Worm (Caenorhabditis elegans) whole organism, L1 larva: ENCODE measurements around the gene F43E2.6.

Experiments used
- ceh-90 ChIP-seq: sonication (generic microtip); optimal IDR thresholded peaks from 2 replicates; lab custom pipeline; 2016; ENCODE audit warnings: missing genetic modification characterization, missing compliant biosample characterization
- hpl-2 ChIP-seq: fragments of 150-350 bp; optimal IDR thresholded peaks from 2 replicates; lab custom pipeline; 2014; ENCODE audit warnings: missing biosample characterization, missing genetic modification reagents, missing genetic modification characterization
- nhr-90 ChIP-seq: sonication (generic microtip); optimal IDR thresholded peaks from 2 replicates; lab custom pipeline; 2016; ENCODE audit warnings: mild to moderate bottlenecking, missing genetic modification characterization, missing compliant biosample characterization; ENCODE audit not compliant: poor library complexity
- pax-3 ChIP-seq: fragments of 200-800 bp; sonication (Bioruptor generic); optimal IDR thresholded peaks from 2 replicates; lab custom pipeline; 2018; ENCODE audit warnings: mild to moderate bottlenecking, missing genetic modification characterization, moderate library complexity, missing compliant biosample characterization

DNA sequence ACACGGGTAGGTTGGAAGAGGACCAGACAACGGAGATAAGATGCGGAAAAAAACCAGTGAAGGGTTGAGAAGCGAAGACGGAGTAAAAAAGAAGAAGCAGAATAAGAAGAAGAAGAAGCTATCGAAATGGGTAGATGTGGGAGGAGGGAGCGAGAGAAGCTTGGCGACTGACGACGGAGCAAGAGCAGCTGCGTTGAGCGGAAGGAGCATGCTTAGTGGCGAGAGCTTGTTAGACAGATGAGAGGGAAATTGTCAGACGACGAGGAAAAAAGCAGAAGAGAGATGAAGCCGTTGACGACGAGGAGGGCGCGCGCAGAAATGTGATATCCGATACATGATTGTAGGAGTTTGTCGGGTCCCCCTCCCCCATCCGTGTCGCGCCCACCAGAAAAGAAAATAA is 41.7 kb downstream of the F43E2.6 start:
- TF ChIP-seq pax-3 (tag; lab: Kevin White, UChicago) (no peak), ceh-90 (tag; lab: Kevin White, UChicago) (no peak), hpl-2 (GFP tag; lab: Kevin White, UChicago) (no peak), nhr-90 (tag; lab: Kevin White, UChicago) (no peak)
